Worm (Caenorhabditis elegans) whole organism, early embryonic: ENCODE data around the gene F48E3.9.

ENCODE experiments used
- B0310.2 ChIP-seq: sonication (generic microtip); optimal IDR thresholded peaks from 2 replicates; lab custom pipeline; 2016; ENCODE audit warnings: mild to moderate bottlenecking, missing genetic modification characterization, missing compliant biosample characterization
- F13C5.2 ChIP-seq: sonication (generic microtip); optimal IDR thresholded peaks from 2 replicates; lab custom pipeline; 2017; ENCODE audit warnings: mild to moderate bottlenecking, missing genetic modification characterization, inconsistent platforms, missing compliant biosample characterization
- aly-1 ChIP-seq: sonication (generic microtip); optimal IDR thresholded peaks from 2 replicates; lab custom pipeline; 2016; ENCODE audit warnings: missing genetic modification characterization, missing compliant biosample characterization
- ama-1 ChIP-seq: fragments of 150-350 bp; optimal IDR thresholded peaks from 2 replicates; lab custom pipeline; 2014
- ceh-13 ChIP-seq: fragments of 200-800 bp; sonication (Bioruptor generic); optimal IDR thresholded peaks from 2 replicates; lab custom pipeline; 2018; ENCODE audit warnings: mild to moderate bottlenecking, missing genetic modification characterization, missing compliant biosample characterization
- ceh-36 ChIP-seq: sonication (generic microtip); optimal IDR thresholded peaks from 2 replicates; lab custom pipeline; 2016; ENCODE audit warnings: missing genetic modification characterization, inconsistent platforms, missing compliant biosample characterization
- ets-7 ChIP-seq: sonication (generic microtip); optimal IDR thresholded peaks from 2 replicates; lab custom pipeline; 2016; ENCODE audit warnings: missing genotype, missing genetic modification characterization, missing compliant biosample characterization
- flt-1 ChIP-seq: fragments of 200-800 bp; sonication (Bioruptor generic); IDR thresholded peaks from 2 replicates; pipeline ENCODE4 v1.3.6; 2022; ENCODE audit warnings: missing genetic modification characterization, missing compliant biosample characterization
- hmbx-1 ChIP-seq: sonication (generic microtip); optimal IDR thresholded peaks from 2 replicates; lab custom pipeline; 2016; ENCODE audit warnings: mild to moderate bottlenecking, missing genetic modification characterization, missing compliant biosample characterization
- hmg-4 ChIP-seq: fragments of 200-800 bp; sonication (Bioruptor generic); optimal IDR thresholded peaks from 2 replicates; lab custom pipeline; 2018; ENCODE audit warnings: mild to moderate bottlenecking, missing genetic modification characterization, missing compliant biosample characterization
- hnd-1 ChIP-seq: sonication (generic microtip); optimal IDR thresholded peaks from 2 replicates; lab custom pipeline; 2016; ENCODE audit warnings: missing genetic modification characterization, missing compliant biosample characterization
- pes-1 ChIP-seq: fragments of 200-800 bp; sonication (Bioruptor generic); IDR thresholded peaks from 2 replicates; pipeline ENCODE4 v1.3.6; 2022; ENCODE audit warnings: missing genetic modification reagents, missing genetic modification characterization, missing compliant biosample characterization
- scrt-1 ChIP-seq: fragments of 200-800 bp; sonication (Bioruptor generic); IDR thresholded peaks from 2 replicates; pipeline ENCODE4 v1.3.6; 2022; ENCODE audit warnings: missing genetic modification characterization, missing compliant biosample characterization
- sea-1 ChIP-seq: fragments of 200-800 bp; sonication (Bioruptor generic); conservative IDR thresholded peaks from 2 replicates; pipeline ENCODE4 v1.3.6; 2022; ENCODE audit warnings: missing genetic modification characterization, missing compliant biosample characterization
- tbx-11 ChIP-seq: fragments of 200-800 bp; sonication (Bioruptor generic); IDR thresholded peaks from 2 replicates; pipeline ENCODE4 v1.3.6; 2022; ENCODE audit warnings: missing genetic modification characterization, missing compliant biosample characterization
- tbx-37 ChIP-seq: fragments of 200-800 bp; sonication (Bioruptor generic); conservative IDR thresholded peaks from 2 replicates; pipeline ENCODE4 v1.3.6; 2022; ENCODE audit warnings: missing genetic modification reagents, missing genetic modification characterization, missing compliant biosample characterization
- tra-4 ChIP-seq: sonication (generic microtip); optimal IDR thresholded peaks from 2 replicates; lab custom pipeline; 2017; ENCODE audit warnings: missing genetic modification characterization, missing compliant biosample characterization

F48E3.9 gene

ce11 chrX:7532632-7533031 lies 51.8 kb downstream of the F48E3.9 start, which contains the start of gene ceh-14:
ceh-14 (minus strand) TSS chrX:7532732.
- TF ChIP-seq tbx-37 (GFP tag; lab: Robert Waterston, UW) = no peak
- no peak for TF ChIP-seq hmg-4 (GFP tag; lab: Kevin White, UChicago)
- TF ChIP-seq ceh-36 (tag; lab: Kevin White, UChicago) = no peak
- TF ChIP-seq hnd-1 = no peak
- TF ChIP-seq ceh-13 = no peak
- TF ChIP-seq flt-1 (GFP tag; lab: Robert Waterston, UW) = no peak
- no peak for TF ChIP-seq F13C5.2 (tag; lab: Kevin White, UChicago)
- TF ChIP-seq aly-1 = no peak
- no peak for TF ChIP-seq ets-7 (tag; lab: Kevin White, UChicago)
- TF ChIP-seq ama-1 (lab: Kevin White, UChicago) = no peak
- no peak for TF ChIP-seq scrt-1 (GFP tag; lab: Robert Waterston, UW)
- TF ChIP-seq tbx-11 = no peak
- TF ChIP-seq pes-1 = no peak
- no peak for TF ChIP-seq B0310.2 (tag; lab: Kevin White, UChicago)
- no peak for TF ChIP-seq hmbx-1 (tag; lab: Kevin White, UChicago)
- no peak for TF ChIP-seq tra-4
- TF ChIP-seq sea-1 = no peak

- no peak for TF ChIP-seq hnd-1
These were observed 53.6 kb downstream of the F48E3.9 start for ce11 chrX:7534454-7534853.
